Worm (Caenorhabditis elegans): ENCODE results near the gene ttr-9.

The ttr-9 gene

DNA sequence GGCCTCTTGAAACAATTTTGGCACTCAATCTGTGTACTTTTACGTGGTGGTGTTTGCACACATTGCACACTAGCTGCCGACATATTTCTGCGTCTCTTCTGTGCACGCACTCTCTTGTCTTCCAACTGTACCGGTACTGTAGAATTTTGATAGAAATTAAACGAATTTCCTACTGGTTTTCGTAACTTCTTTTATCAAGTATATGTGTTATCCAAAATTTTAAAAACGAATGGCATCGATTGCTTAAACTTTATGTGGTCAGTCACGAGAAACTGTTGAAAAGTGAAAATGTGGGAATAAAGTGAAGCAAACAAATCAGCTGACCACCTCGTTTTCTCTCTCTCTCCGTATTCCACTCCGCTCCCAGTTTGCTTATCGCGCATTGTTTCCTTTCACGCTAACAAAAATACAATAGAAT lies 7.2 kb upstream of the ttr-9 start (continued):
- TF ChIP-seq C04F5.9 (tag; optimal IDR thresholded peaks at IDR 0.05), result no peak
- no peak for TF ChIP-seq nhr-19 (GFP tag; conservative IDR thresholded peaks at IDR 0.05)
- TF ChIP-seq aly-2 (tag; optimal IDR thresholded peaks at IDR 0.05), result no peak
- peak; percentile 33 to 71 for TF ChIP-seq lin-35 (GFP tag; optimal IDR thresholded peaks at IDR 0.05)
- TF ChIP-seq nhr-84 (tag; optimal IDR thresholded peaks at IDR 0.05), result no peak
- TF ChIP-seq nhr-237 (tag; optimal IDR thresholded peaks at IDR 0.05), result no peak
- peak; percentile 58 for TF ChIP-seq lin-14 (GFP tag; optimal IDR thresholded peaks at IDR 0.05)
- no peak for TF ChIP-seq hlh-17 (GFP tag; optimal IDR thresholded peaks at IDR 0.05; ENCODE audit: borderline replicate concordance)
- no peak for TF ChIP-seq nhr-76 (tag; optimal IDR thresholded peaks at IDR 0.05)
- no peak for TF ChIP-seq nhr-77 (tag; optimal IDR thresholded peaks at IDR 0.05)
- TF ChIP-seq F16B12.6 (tag; optimal IDR thresholded peaks at IDR 0.05), result peak; percentile 82
- no peak for TF ChIP-seq mef-2 (tag; optimal IDR thresholded peaks at IDR 0.05)
- no peak for TF ChIP-seq unc-98 (GFP tag; IDR thresholded peaks at IDR 0.05)
- no peak for TF ChIP-seq zag-1 (tag; optimal IDR thresholded peaks at IDR 0.05)
- TF ChIP-seq lin-15B (tag; optimal IDR thresholded peaks at IDR 0.05), result no peak
- peak; percentile 49 for TF ChIP-seq ama-1 (optimal IDR thresholded peaks at IDR 0.05)
- TF ChIP-seq aha-1 (tag; optimal IDR thresholded peaks at IDR 0.05), result no peak
- TF ChIP-seq snu-23 (GFP tag; optimal IDR thresholded peaks at IDR 0.05), result peak; percentile 57
- no peak for TF ChIP-seq ceh-82 (tag; optimal IDR thresholded peaks at IDR 0.05)
- peak; percentile 89 for TF ChIP-seq snpc-4 (tag; optimal IDR thresholded peaks at IDR 0.05)
- TF ChIP-seq lir-3 (tag; optimal IDR thresholded peaks at IDR 0.05; ENCODE audit: poor library complexity), result peak; percentile 36
- TF ChIP-seq pqm-1 (tag; optimal IDR thresholded peaks at IDR 0.05), result no peak
- TF ChIP-seq tbx-2 (tag; optimal IDR thresholded peaks at IDR 0.05), result peak; percentile 15
- no peak for TF ChIP-seq tlp-1 (tag; optimal IDR thresholded peaks at IDR 0.05)
- TF ChIP-seq rnt-1 (tag; optimal IDR thresholded peaks at IDR 0.05), result peak; percentile 33

DNA sequence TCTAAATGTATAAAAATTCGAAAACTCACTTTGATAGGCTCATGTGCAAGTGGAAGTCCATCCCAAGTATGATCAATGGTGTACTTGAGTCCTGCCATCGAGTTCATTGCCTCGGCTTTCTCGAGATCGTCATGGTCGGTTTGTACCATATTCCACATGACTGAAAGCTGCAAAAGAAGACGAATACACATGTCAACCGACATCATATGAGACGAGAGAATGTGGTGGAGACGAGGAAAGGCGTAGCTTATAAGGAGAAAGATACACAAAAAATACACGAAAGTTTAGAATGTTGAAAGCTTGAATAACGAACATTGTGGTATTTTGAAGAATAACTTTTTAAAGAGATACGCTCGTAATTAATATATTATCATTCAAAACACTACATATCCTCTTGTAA lies 6.7 kb upstream of the ttr-9 start, which contains the start of gene C33A12.3:
TSS of gene C33A12.3 (minus strand) at position 167 of the 400 bp plus-strand sequence.
- no peak for TF ChIP-seq elt-2 (tag; optimal IDR thresholded peaks at IDR 0.05)
- TF ChIP-seq alr-1 (tag; optimal IDR thresholded peaks at IDR 0.05; ENCODE audit: borderline replicate concordance), result peak; percentile 51
- TF ChIP-seq rnt-1 (tag; optimal IDR thresholded peaks at IDR 0.05), result no peak
- TF ChIP-seq aha-1 (tag; optimal IDR thresholded peaks at IDR 0.05), result no peak
- TF ChIP-seq lin-35 (GFP tag; optimal IDR thresholded peaks at IDR 0.05), result peak in 1 of 2 experiments; percentile 8
- no peak for TF ChIP-seq grh-1 (GFP tag; IDR thresholded peaks at IDR 0.05)
- no peak for TF ChIP-seq ceh-63 (GFP tag; optimal IDR thresholded peaks at IDR 0.05)
- TF ChIP-seq efl-1 (optimal IDR thresholded peaks at IDR 0.05), result no peak
- TF ChIP-seq efl-1 (GFP tag; optimal IDR thresholded peaks at IDR 0.05 in 1 of 2), result peak in 1 of 2 experiments; percentile 88

- TF ChIP-seq mep-1 (tag; optimal IDR thresholded peaks at IDR 0.05), result no peak
- no peak for TF ChIP-seq nhr-12 (tag; optimal IDR thresholded peaks at IDR 0.05)
- no peak for TF ChIP-seq Y116A8C.19 (tag; optimal IDR thresholded peaks at IDR 0.05; ENCODE audit: borderline replicate concordance)
- peak in 2 of 3 experiments; percentile 3 to 14 for TF ChIP-seq ceh-82 (tag; optimal IDR thresholded peaks at IDR 0.05)
- TF ChIP-seq sup-37 (GFP tag; optimal IDR thresholded peaks at IDR 0.05), result no peak
- TF ChIP-seq irx-1 (tag; optimal IDR thresholded peaks at IDR 0.05), result no peak
- TF ChIP-seq tlp-1 (tag; optimal IDR thresholded peaks at IDR 0.05), result no peak
- TF ChIP-seq efl-1 (optimal IDR thresholded peaks at IDR 0.05), result no peak
- peak in 1 of 2 experiments; percentile 79 for TF ChIP-seq efl-1 (GFP tag; optimal IDR thresholded peaks at IDR 0.05 in 1 of 2)
- TF ChIP-seq hpl-2 (GFP tag; optimal IDR thresholded peaks at IDR 0.05), result no peak
- no peak for TF ChIP-seq unc-86 (tag; optimal IDR thresholded peaks at IDR 0.05)
- TF ChIP-seq C04F5.9 (tag; optimal IDR thresholded peaks at IDR 0.05), result no peak
- no peak for TF ChIP-seq fos-1 (tag; optimal IDR thresholded peaks at IDR 0.05)
- no peak for TF ChIP-seq egl-13 (tag; optimal IDR thresholded peaks at IDR 0.05)
- no peak for TF ChIP-seq unc-30 (tag; optimal IDR thresholded peaks at IDR 0.05)
- TF ChIP-seq elt-2 (tag; optimal IDR thresholded peaks at IDR 0.05), result peak; percentile 55
- no peak for TF ChIP-seq dsc-1 (tag; optimal IDR thresholded peaks at IDR 0.05)
- TF ChIP-seq grh-1 (GFP tag; IDR thresholded peaks at IDR 0.05), result no peak
- no peak for TF ChIP-seq nhr-84 (tag; optimal IDR thresholded peaks at IDR 0.05)
- TF ChIP-seq hlh-17 (GFP tag; optimal IDR thresholded peaks at IDR 0.05; ENCODE audit: borderline replicate concordance), result no peak
- TF ChIP-seq unc-130 (tag; optimal IDR thresholded peaks at IDR 0.05), result no peak
- no peak for TF ChIP-seq pag-3 (tag; optimal IDR thresholded peaks at IDR 0.05; ENCODE audit: borderline replicate concordance, insufficient read depth)
- no peak for TF ChIP-seq efl-3 (GFP tag; optimal IDR thresholded peaks at IDR 0.05)
- no peak for TF ChIP-seq snu-23 (GFP tag; optimal IDR thresholded peaks at IDR 0.05)
- TF ChIP-seq mab-9 (GFP tag; IDR thresholded peaks at IDR 0.05), result no peak
- TF ChIP-seq ceh-90 (tag; optimal IDR thresholded peaks at IDR 0.05), result no peak
- no peak for TF ChIP-seq egl-27 (tag; optimal IDR thresholded peaks at IDR 0.05)
- no peak for TF ChIP-seq nhr-237 (tag; optimal IDR thresholded peaks at IDR 0.05)
- TF ChIP-seq mdl-1 (tag; optimal IDR thresholded peaks at IDR 0.05), result no peak
- no peak for TF ChIP-seq snpc-4 (tag; optimal IDR thresholded peaks at IDR 0.05)
- peak; percentile 15 for TF ChIP-seq rnt-1 (tag; optimal IDR thresholded peaks at IDR 0.05)
Measured at ce11 chrIV:9511640-9512039, 5.5 kb upstream of the ttr-9 start.
